ENCODE assay signal across 2 worm cellular contexts in the genomic region with DNA sequence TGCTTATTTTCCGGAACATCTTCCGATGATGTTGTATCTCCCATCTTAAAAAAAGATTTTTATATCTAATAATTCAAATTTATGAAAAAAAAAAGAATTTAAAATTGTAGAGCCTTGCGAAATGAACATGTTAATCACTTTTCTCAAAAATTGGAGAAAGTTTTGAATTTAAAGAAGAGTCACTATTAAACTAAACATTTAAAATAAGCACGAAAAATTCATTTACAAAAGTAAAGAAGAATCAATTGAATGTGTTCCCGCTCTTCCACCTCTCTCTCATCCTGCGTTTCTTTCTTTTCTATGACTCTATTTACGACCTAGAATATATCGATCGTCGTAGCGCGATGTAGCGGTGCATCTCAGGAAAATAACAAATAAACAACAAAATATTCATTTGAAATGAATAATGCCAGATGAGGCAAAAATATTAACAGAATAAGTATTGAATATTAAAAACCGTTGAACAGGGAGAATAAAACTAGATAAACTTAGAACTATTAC.
TF ChIP-seq lines count a peak whose summit lies in the region.

A gene (minus strand): TSS at position 51 of the 501 bp plus-strand sequence.

TF ChIP-seq in whole organism, L1 larva, 84 proteins besides CTCF, POLR2A, EP300 and RAD21 (continued from another document):
- TF ChIP-seq nhr-11 (tag; optimal IDR thresholded peaks at IDR 0.05; lab: Kevin White, UChicago) (no peak), hlh-17 (GFP tag; optimal IDR thresholded peaks at IDR 0.05; lab: Kevin White, UChicago; ENCODE audit: borderline replicate concordance) (no peak), isw-1 (GFP tag; IDR thresholded peaks at IDR 0.05; lab: Robert Waterston, UW) (no peak), C04F5.9 (tag; optimal IDR thresholded peaks at IDR 0.05; lab: Kevin White, UChicago) (no peak), mep-1 (tag; optimal IDR thresholded peaks at IDR 0.05; lab: Kevin White, UChicago) (peak; percentile 49), lir-3 (tag; optimal IDR thresholded peaks at IDR 0.05; lab: Kevin White, UChicago; ENCODE audit: poor library complexity) (no peak), ceh-82 (tag; optimal IDR thresholded peaks at IDR 0.05; lab: Kevin White, UChicago) (no peak), lin-35 (GFP tag; optimal IDR thresholded peaks at IDR 0.05; lab: Kevin White, UChicago) (peak in 1 of 2 experiments; percentile 12), fkh-4 (tag; optimal IDR thresholded peaks at IDR 0.05; lab: Kevin White, UChicago; ENCODE audit: borderline replicate concordance) (no peak), hpl-2 (GFP tag; optimal IDR thresholded peaks at IDR 0.05; lab: Kevin White, UChicago) (no peak), C16A3.4 (tag; optimal IDR thresholded peaks at IDR 0.05; lab: Kevin White, UChicago) (no peak), ceh-90 (tag; optimal IDR thresholded peaks at IDR 0.05; lab: Kevin White, UChicago) (no peak), mdl-1 (tag; optimal IDR thresholded peaks at IDR 0.05; lab: Kevin White, UChicago) (no peak)

TF ChIP-seq in whole organism, L2 larva, 48 proteins besides CTCF, POLR2A, EP300 and RAD21 (continued from another document):
- TF ChIP-seq zag-1 (tag; optimal IDR thresholded peaks at IDR 0.05; lab: Kevin White, UChicago): no peak
- no peak for TF ChIP-seq peb-1 (tag; optimal IDR thresholded peaks at IDR 0.05; lab: Kevin White, UChicago)
- TF ChIP-seq unc-55 (GFP tag; optimal IDR thresholded peaks at IDR 0.05; lab: Kevin White, UChicago): peak; percentile 51
- TF ChIP-seq nhr-12 (tag; optimal IDR thresholded peaks at IDR 0.05; lab: Kevin White, UChicago): no peak
- TF ChIP-seq C34F6.9 (tag; optimal IDR thresholded peaks at IDR 0.05; lab: Kevin White, UChicago): peak; percentile 65
- no peak for TF ChIP-seq egl-27 (tag; optimal IDR thresholded peaks at IDR 0.05; lab: Kevin White, UChicago)
- no peak for TF ChIP-seq mdl-1 (tag; optimal IDR thresholded peaks at IDR 0.05; lab: Kevin White, UChicago)
- TF ChIP-seq ztf-11 (tag; optimal IDR thresholded peaks at IDR 0.05; lab: Kevin White, UChicago): no peak
- no peak for TF ChIP-seq sma-3 (GFP tag; optimal IDR thresholded peaks at IDR 0.05; lab: Kevin White, UChicago)
